Fruit fly (Drosophila melanogaster) whole organism, prepupa: ENCODE measurements around the gene AstC.

ENCODE experiments used
- Blimp-1 ChIP-seq: fragments of 200-800 bp; sonication (Bioruptor generic); optimal IDR thresholded peaks from 3 replicates; lab custom pipeline; 2017; ENCODE audit warnings: missing biosample characterization, missing genetic modification characterization, mild to moderate bottlenecking, moderate library complexity, missing genetic modification reagents
- CG10631 ChIP-seq: fragments of 200-800 bp; sonication (Bioruptor generic); optimal IDR thresholded peaks from 2 replicates; lab custom pipeline; 2016; ENCODE audit warnings: missing biosample characterization, missing genetic modification characterization
- CG10669 ChIP-seq: fragments of 200-800 bp; sonication (Bioruptor generic); optimal IDR thresholded peaks from 3 replicates; lab custom pipeline; 2018; ENCODE audit warnings: missing biosample characterization, mild to moderate bottlenecking, missing genetic modification characterization, moderate library complexity
- CG11294 ChIP-seq: fragments of 200-800 bp; sonication (Bioruptor generic); IDR thresholded peaks from 2 replicates; pipeline ENCODE4 v1.3.6; 2022; ENCODE audit warnings: missing biosample characterization, missing genetic modification characterization
- CG11762 ChIP-seq: fragments of 200-800 bp; sonication (Bioruptor generic); optimal IDR thresholded peaks from 3 replicates; lab custom pipeline; 2016; ENCODE audit warnings: missing biosample characterization, missing genetic modification characterization; ENCODE audit not compliant: insufficient read depth
- CG1621 ChIP-seq: fragments of 200-800 bp; sonication (Bioruptor generic); optimal IDR thresholded peaks from 3 replicates; lab custom pipeline; 2018; ENCODE audit warnings: missing biosample characterization, mild to moderate bottlenecking, missing genetic modification characterization
- CG16779 ChIP-seq: fragments of 200-800 bp; sonication (Bioruptor generic); optimal IDR thresholded peaks from 3 replicates; lab custom pipeline; 2017; ENCODE audit warnings: missing biosample characterization, mild to moderate bottlenecking, missing genetic modification characterization
- CG3032 ChIP-seq: fragments of 200-800 bp; optimal IDR thresholded peaks from 2 replicates; lab custom pipeline; 2019; ENCODE audit warnings: missing biosample characterization, mild to moderate bottlenecking, missing genetic modification characterization, moderate library complexity
- CG31627 ChIP-seq: fragments of 200-800 bp; sonication (Bioruptor generic); optimal IDR thresholded peaks from 3 replicates; lab custom pipeline; 2016; ENCODE audit warnings: missing biosample characterization, missing genetic modification characterization
- CG32006 ChIP-seq: fragments of 200-800 bp; sonication (Bioruptor generic); optimal IDR thresholded peaks from 3 replicates; lab custom pipeline; 2017; ENCODE audit warnings: missing biosample characterization, mild to moderate bottlenecking, missing genetic modification characterization
- CG3919 ChIP-seq: fragments of 200-800 bp; sonication (Bioruptor generic); optimal IDR thresholded peaks from 3 replicates; lab custom pipeline; 2016; ENCODE audit warnings: missing biosample characterization, missing genetic modification characterization
- CG4318 ChIP-seq: fragments of 200-800 bp; sonication (Bioruptor generic); optimal IDR thresholded peaks from 3 replicates; lab custom pipeline; 2017; ENCODE audit warnings: missing biosample characterization, mild to moderate bottlenecking, missing genetic modification characterization
- CG6163 ChIP-seq: fragments of 200-800 bp; sonication (Bioruptor generic); IDR thresholded peaks from 3 replicates; pipeline ENCODE4 v1.3.6; 2022; ENCODE audit warnings: missing biosample characterization, missing genetic modification characterization
- CG6276 ChIP-seq: fragments of 200-800 bp; sonication (Bioruptor generic); optimal IDR thresholded peaks from 2 replicates; lab custom pipeline; 2017; ENCODE audit warnings: missing biosample characterization, mild to moderate bottlenecking, missing genetic modification characterization
- CG6792 ChIP-seq: fragments of 200-800 bp; sonication (Bioruptor generic); optimal IDR thresholded peaks from 3 replicates; lab custom pipeline; 2016; ENCODE audit warnings: missing biosample characterization, missing genetic modification characterization
- CG6808 ChIP-seq: fragments of 200-800 bp; sonication (Bioruptor generic); optimal IDR thresholded peaks from 3 replicates; lab custom pipeline; 2017; ENCODE audit warnings: missing biosample characterization, missing genetic modification characterization, mild to moderate bottlenecking, moderate library complexity, missing genetic modification reagents
- CG6854 ChIP-seq: fragments of 200-800 bp; sonication (Bioruptor generic); optimal IDR thresholded peaks from 2 replicates; lab custom pipeline; 2017; ENCODE audit warnings: missing biosample characterization, mild to moderate bottlenecking, missing genetic modification characterization
- CG7368 ChIP-seq: fragments of 200-800 bp; sonication (Bioruptor generic); optimal IDR thresholded peaks from 3 replicates; lab custom pipeline; 2016; ENCODE audit warnings: missing biosample characterization, missing genetic modification characterization
- CG8319 ChIP-seq: fragments of 200-800 bp; sonication (Bioruptor generic); optimal IDR thresholded peaks from 3 replicates; lab custom pipeline; 2016; ENCODE audit warnings: missing biosample characterization, missing genetic modification characterization
- CG8632 ChIP-seq: fragments of 200-800 bp; sonication (Bioruptor generic); optimal IDR thresholded peaks from 3 replicates; lab custom pipeline; 2016; ENCODE audit warnings: missing biosample characterization, missing genetic modification characterization
- CG9139 ChIP-seq: fragments of 200-800 bp; sonication (Bioruptor generic); optimal IDR thresholded peaks from 3 replicates; lab custom pipeline; 2017; ENCODE audit warnings: missing biosample characterization, mild to moderate bottlenecking, missing genetic modification characterization
- Eip78C ChIP-seq: fragments of 200-800 bp; sonication (Bioruptor generic); peaks from one replicate; lab custom pipeline; 2016; ENCODE audit warnings: missing biosample characterization, missing genetic modification characterization
- Eip93F ChIP-seq: fragments of 200-800 bp; sonication (Bioruptor generic); optimal IDR thresholded peaks from 2 replicates; lab custom pipeline; 2016; ENCODE audit warnings: missing biosample characterization, mild to moderate bottlenecking, missing genetic modification characterization
- Ets21C ChIP-seq: fragments of 200-800 bp; sonication (Bioruptor generic); optimal IDR thresholded peaks from 3 replicates; lab custom pipeline; 2016; ENCODE audit warnings: missing biosample characterization, missing genetic modification characterization
- Ets96B ChIP-seq: fragments of 200-800 bp; optimal IDR thresholded peaks from 2 replicates; lab custom pipeline; 2019; ENCODE audit warnings: missing biosample characterization, mild to moderate bottlenecking, missing genetic modification characterization, moderate library complexity
- Gug ChIP-seq: fragments of 200-800 bp; sonication (Bioruptor generic); IDR thresholded peaks from 2 replicates; pipeline ENCODE4 v1.3.6; 2022; ENCODE audit warnings: missing biosample characterization, missing genetic modification characterization
- Hr38 ChIP-seq: sonication (Bioruptor generic); optimal IDR thresholded peaks from 2 replicates; lab custom pipeline; 2016; ENCODE audit warnings: missing biosample characterization, missing genetic modification characterization
- Hr39 ChIP-seq: fragments of 200-800 bp; sonication (Bioruptor generic); optimal IDR thresholded peaks from 2 replicates; lab custom pipeline; 2016; ENCODE audit warnings: missing biosample characterization, missing genetic modification characterization
- Lpt ChIP-seq: fragments of 200-800 bp; sonication (Bioruptor generic); optimal IDR thresholded peaks from 3 replicates; lab custom pipeline; 2016; ENCODE audit warnings: missing biosample characterization, missing genetic modification characterization
- Met ChIP-seq: fragments of 200-800 bp; sonication (Bioruptor generic); optimal IDR thresholded peaks from 3 replicates; lab custom pipeline; 2016; ENCODE audit warnings: missing biosample characterization, missing genetic modification characterization
- OdsH ChIP-seq: fragments of 200-800 bp; sonication (Bioruptor generic); optimal IDR thresholded peaks from 3 replicates; lab custom pipeline; 2016; ENCODE audit warnings: missing biosample characterization, missing genetic modification characterization
- Smox ChIP-seq: fragments of 200-800 bp; sonication (Bioruptor generic); optimal IDR thresholded peaks from 3 replicates; lab custom pipeline; 2016; ENCODE audit warnings: missing biosample characterization, missing genetic modification characterization
- Sox14 ChIP-seq: fragments of 200-800 bp; sonication (Bioruptor generic); optimal IDR thresholded peaks from 3 replicates; lab custom pipeline; 2016; ENCODE audit warnings: missing biosample characterization, missing genetic modification characterization
- Sox15 ChIP-seq: fragments of 200-800 bp; sonication (Bioruptor generic); optimal IDR thresholded peaks from 3 replicates; lab custom pipeline; 2016; ENCODE audit warnings: missing biosample characterization, missing genetic modification characterization
- cyc ChIP-seq: fragments of 200-800 bp; sonication (Bioruptor generic); optimal IDR thresholded peaks from 3 replicates; lab custom pipeline; 2016; ENCODE audit warnings: missing biosample characterization, missing genetic modification characterization
- eg ChIP-seq: fragments of 200-800 bp; sonication (Bioruptor generic); IDR thresholded peaks from 3 replicates; pipeline ENCODE4 v1.3.6; 2022; ENCODE audit warnings: missing biosample characterization, missing genetic modification characterization
- fd59A ChIP-seq: fragments of 200-800 bp; sonication (Bioruptor generic); optimal IDR thresholded peaks from 2 replicates; lab custom pipeline; 2017; ENCODE audit warnings: missing biosample characterization, mild to moderate bottlenecking, missing genetic modification characterization, missing genetic modification reagents
- fd85E ChIP-seq: fragments of 200-800 bp; sonication (Bioruptor generic); optimal IDR thresholded peaks from 3 replicates; lab custom pipeline; 2016; ENCODE audit warnings: missing biosample characterization, missing genetic modification characterization
- fkh ChIP-seq: fragments of 200-800 bp; sonication (Bioruptor generic); optimal IDR thresholded peaks from 3 replicates; lab custom pipeline; 2017; ENCODE audit warnings: missing biosample characterization, mild to moderate bottlenecking, missing genetic modification characterization, moderate library complexity
- lz ChIP-seq: fragments of 200-800 bp; sonication (Bioruptor generic); optimal IDR thresholded peaks from 3 replicates; lab custom pipeline; 2016; ENCODE audit warnings: missing biosample characterization, missing genetic modification characterization
- net ChIP-seq: fragments of 200-800 bp; sonication (Bioruptor generic); optimal IDR thresholded peaks from 3 replicates; lab custom pipeline; 2016; ENCODE audit warnings: missing biosample characterization, missing genetic modification characterization
- pdm3 ChIP-seq: fragments of 200-800 bp; sonication (Bioruptor generic); optimal IDR thresholded peaks from 3 replicates; lab custom pipeline; 2016; ENCODE audit warnings: missing biosample characterization, missing genetic modification characterization
- salr ChIP-seq, 2 experiments: fragments of 200-800 bp; sonication (Bioruptor generic); optimal IDR thresholded peaks; 3 replicates each; lab custom pipeline; 2016 to 2018; ENCODE audit warnings: missing biosample characterization in 2 of 2, missing genetic modification characterization in 2 of 2, mild to moderate bottlenecking in 1 of 2
- spab ChIP-seq: fragments of 200-800 bp; sonication (Bioruptor generic); optimal IDR thresholded peaks from 2 replicates; lab custom pipeline; 2017; ENCODE audit warnings: missing biosample characterization, mild to moderate bottlenecking, missing genetic modification characterization, missing genetic modification reagents
- vri ChIP-seq: fragments of 200-800 bp; sonication (Bioruptor generic); optimal IDR thresholded peaks from 3 replicates; lab custom pipeline; 2016; ENCODE audit warnings: missing biosample characterization, mild to moderate bottlenecking, missing genetic modification characterization

Gene AstC

dm6 chr2L:11051644-11052492 lies 29.3 kb downstream of the AstC start (continued):
- no peak for TF ChIP-seq Eip93F (GFP tag; lab: Kevin White, UChicago)
- 0 out of 3 replicates have a peak, but pooled peaks have one; percentile 25 for TF ChIP-seq eg (GFP tag; lab: Robert Waterston, UW)
- peak; percentile 22 for TF ChIP-seq Sox14 (GFP tag; lab: Kevin White, UChicago)
- peak; percentile 30 for TF ChIP-seq pdm3
- TF ChIP-seq Ets96B (tag; lab: Kevin White, UChicago): peak; percentile 54
- TF ChIP-seq CG10631: peak; percentile 17
- TF ChIP-seq CG3919 (GFP tag; lab: Kevin White, UChicago): peak; percentile 37
- no peak for TF ChIP-seq CG7368
- no peak for TF ChIP-seq Blimp-1 (GFP tag; lab: Kevin White, UChicago)
- TF ChIP-seq fd85E (GFP tag; lab: Kevin White, UChicago): no peak
- TF ChIP-seq CG16779 (tag; lab: Kevin White, UChicago): no peak
- TF ChIP-seq Met (GFP tag; lab: Kevin White, UChicago): peak; percentile 54
- no peak for TF ChIP-seq cyc

DNA sequence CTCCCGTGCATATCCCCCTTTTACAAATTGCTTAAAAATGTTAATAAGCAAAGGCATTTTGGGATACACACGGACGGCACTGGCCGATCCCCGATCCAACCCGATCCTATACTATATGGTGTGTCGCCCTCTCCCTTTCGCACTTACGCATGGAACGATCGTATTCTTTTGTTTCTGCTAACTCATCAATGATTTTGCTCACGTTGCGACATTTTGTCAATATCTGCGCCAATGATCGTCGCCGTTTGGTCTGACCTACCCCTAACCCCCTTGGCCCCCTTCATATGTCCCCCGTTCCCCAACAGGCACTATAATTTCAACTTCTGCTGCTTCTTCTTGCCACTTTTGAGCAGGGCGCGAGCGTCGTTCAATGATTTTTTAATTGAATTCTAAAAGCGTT lies 31.5 kb downstream of the AstC start:
- TF ChIP-seq CG9139: no peak
- no peak for TF ChIP-seq Ets21C
- no peak for TF ChIP-seq Eip78C (GFP tag; lab: Kevin White, UChicago)
- no peak for TF ChIP-seq Met (GFP tag; lab: Kevin White, UChicago)
- no peak for TF ChIP-seq cyc
- no peak for TF ChIP-seq CG3032 (tag; lab: Kevin White, UChicago)
- no peak for TF ChIP-seq OdsH (GFP tag; lab: Kevin White, UChicago)
- no peak for TF ChIP-seq Sox15 (GFP tag; lab: Kevin White, UChicago)
- no peak for TF ChIP-seq CG11294
- TF ChIP-seq fkh: no peak
- no peak for TF ChIP-seq Smox
- TF ChIP-seq Eip93F (GFP tag; lab: Kevin White, UChicago): no peak
- TF ChIP-seq net (GFP tag; lab: Kevin White, UChicago): no peak
- TF ChIP-seq Hr39: no peak
- TF ChIP-seq Lpt (GFP tag; lab: Kevin White, UChicago): no peak

dm6 chr2L:11048307-11048706 lies 32.9 kb downstream of the AstC start:
- peak; percentile 37 for TF ChIP-seq CG6808
- TF ChIP-seq spab (GFP tag; lab: Kevin White, UChicago): peak; percentile 33
- no peak for TF ChIP-seq Sox14 (GFP tag; lab: Kevin White, UChicago)
- no peak for TF ChIP-seq CG6276 (GFP tag; lab: Kevin White, UChicago)
- TF ChIP-seq Met (GFP tag; lab: Kevin White, UChicago): no peak
- peak; percentile 49 for TF ChIP-seq CG10669 (GFP tag; lab: Kevin White, UChicago)
- TF ChIP-seq lz (GFP tag; lab: Kevin White, UChicago): no peak
- no peak for TF ChIP-seq CG31627 (GFP tag; lab: Kevin White, UChicago)
- no peak for TF ChIP-seq vri
- TF ChIP-seq CG6792: no peak
- TF ChIP-seq CG6854 (GFP tag; lab: Kevin White, UChicago): no peak
- peak; percentile 34 for TF ChIP-seq CG10631
- no peak for TF ChIP-seq CG4318 (GFP tag; lab: Kevin White, UChicago)
- no peak for TF ChIP-seq fd85E (GFP tag; lab: Kevin White, UChicago)
- no peak for TF ChIP-seq net (GFP tag; lab: Kevin White, UChicago)
- TF ChIP-seq Lpt (GFP tag; lab: Kevin White, UChicago): no peak
- no peak for TF ChIP-seq CG8319 (GFP tag; lab: Kevin White, UChicago)
- TF ChIP-seq CG8632: no peak
- peak; percentile 59 for TF ChIP-seq CG3032 (tag; lab: Kevin White, UChicago)
- TF ChIP-seq Hr38 (GFP tag; lab: Kevin White, UChicago): no peak
- TF ChIP-seq salr (GFP tag; optimal IDR thresholded peaks at IDR 0.05; lab: Kevin White, UChicago): no peak
- TF ChIP-seq fkh: no peak
- TF ChIP-seq Sox15 (GFP tag; lab: Kevin White, UChicago): no peak
- no peak for TF ChIP-seq Gug (GFP tag; lab: Robert Waterston, UW)
- 0 out of 3 replicates have a peak, but pooled peaks have one; percentile 30 for TF ChIP-seq CG6163 (GFP tag; lab: Robert Waterston, UW)
- TF ChIP-seq CG1621: no peak
- no peak for TF ChIP-seq CG11762 (GFP tag; lab: Kevin White, UChicago)
- no peak for TF ChIP-seq CG11294
- TF ChIP-seq CG32006 (GFP tag; lab: Kevin White, UChicago): no peak
- TF ChIP-seq Ets21C: no peak
- TF ChIP-seq fd59A (GFP tag; lab: Kevin White, UChicago): no peak
- TF ChIP-seq CG16779 (tag; lab: Kevin White, UChicago): no peak
- TF ChIP-seq OdsH (GFP tag; lab: Kevin White, UChicago): no peak
- TF ChIP-seq cyc: no peak
- no peak for TF ChIP-seq eg (GFP tag; lab: Robert Waterston, UW)
